Worm (Caenorhabditis elegans) whole organism, L4 larva: ENCODE results near the gene M03C11.6.

Source experiments
- F26F4.8 ChIP-seq: fragments of 200-800 bp; sonication (Bioruptor generic); conservative IDR thresholded peaks from 2 replicates; pipeline ENCODE4 v1.3.6; 2022; ENCODE audit warnings: missing genetic modification characterization, missing compliant biosample characterization
- F37D6.2 ChIP-seq: sonication (generic microtip); optimal IDR thresholded peaks from 2 replicates; lab custom pipeline; 2016; ENCODE audit warnings: mild to moderate bottlenecking, missing genetic modification characterization, missing compliant biosample characterization
- F44E2.7 ChIP-seq: fragments of 200-800 bp; sonication (Bioruptor generic); IDR thresholded peaks from 2 replicates; pipeline ENCODE4 v2.1.2; 2022; ENCODE audit warnings: missing genetic modification characterization, missing compliant biosample characterization
- R02D3.7 ChIP-seq: fragments of 150-350 bp; sonication (generic microtip); optimal IDR thresholded peaks from 3 replicates; lab custom pipeline; 2014; ENCODE audit warnings: missing biosample characterization, missing genetic modification characterization
- Y105C5A.15 ChIP-seq: fragments of 200-800 bp; sonication (Bioruptor generic); IDR thresholded peaks from 2 replicates; pipeline ENCODE4 v1.3.6; 2022; ENCODE audit warnings: missing genetic modification characterization, missing compliant biosample characterization
- ZK546.5 ChIP-seq, 2 experiments: sonication (generic microtip); optimal IDR thresholded peaks; 2 replicates each; lab custom pipeline; 2017; ENCODE audit warnings: missing biosample characterization in 2 of 2, missing genetic modification characterization in 2 of 2
- aha-1 ChIP-seq: fragments of 150-350 bp; peaks from one replicate; lab custom pipeline; 2014; ENCODE audit warnings: missing biosample characterization, missing genetic modification characterization
- aly-2 ChIP-seq: sonication (generic microtip); optimal IDR thresholded peaks from 2 replicates; lab custom pipeline; 2018; ENCODE audit warnings: missing biosample characterization, missing genetic modification characterization
- ama-1 ChIP-seq: fragments of 150-350 bp; optimal IDR thresholded peaks from 2 replicates; lab custom pipeline; 2014; ENCODE audit warnings: inconsistent platforms, mixed read lengths
- attf-4 ChIP-seq: sonication (generic microtip); optimal IDR thresholded peaks from 3 replicates; lab custom pipeline; 2017; ENCODE audit warnings: missing biosample characterization, missing genetic modification characterization
- ceh-20 ChIP-seq: fragments of 200-800 bp; sonication (Bioruptor generic); IDR thresholded peaks from 2 replicates; pipeline ENCODE4 v1.3.6; 2022; ENCODE audit warnings: missing genetic modification reagents, missing genetic modification characterization, missing compliant biosample characterization
- ceh-28 ChIP-seq: fragments of 150-350 bp; optimal IDR thresholded peaks from 2 replicates; lab custom pipeline; 2014; ENCODE audit warnings: missing biosample characterization, missing genetic modification reagents, missing genetic modification characterization
- ceh-82 ChIP-seq: sonication (generic microtip); optimal IDR thresholded peaks from 2 replicates; lab custom pipeline; 2017; ENCODE audit warnings: missing biosample characterization, missing genetic modification characterization
- ces-1 ChIP-seq: fragments of 150-350 bp; sonication (generic microtip); optimal IDR thresholded peaks from 4 replicates; lab custom pipeline; 2014; ENCODE audit warnings: missing biosample characterization, missing genetic modification reagents, missing genetic modification characterization
- daf-12 ChIP-seq: fragments of 150-350 bp; optimal IDR thresholded peaks from 2 replicates; lab custom pipeline; 2014; ENCODE audit warnings: missing biosample characterization, missing genetic modification reagents, missing genetic modification characterization
- daf-19 ChIP-seq: fragments of 200-800 bp; sonication (Bioruptor generic); conservative IDR thresholded peaks from 2 replicates; pipeline ENCODE4 v1.3.6; 2022; ENCODE audit warnings: missing genetic modification characterization, missing compliant biosample characterization
- daf-8 ChIP-seq: fragments of 200-800 bp; sonication (Bioruptor generic); IDR thresholded peaks from 2 replicates; pipeline ENCODE4 v1.3.6; 2022; ENCODE audit warnings: missing genetic modification characterization, missing compliant biosample characterization
- dmd-6 ChIP-seq: fragments of 200-800 bp; sonication (Bioruptor generic); IDR thresholded peaks from 2 replicates; pipeline ENCODE4 v1.3.6; 2022; ENCODE audit warnings: missing genetic modification reagents, missing genetic modification characterization, missing compliant biosample characterization
- dmd-8 ChIP-seq: fragments of 200-800 bp; sonication (Bioruptor generic); IDR thresholded peaks from 2 replicates; pipeline ENCODE4 v1.3.6; 2022; ENCODE audit warnings: missing genetic modification characterization, missing compliant biosample characterization
- dpl-1 ChIP-seq: fragments of 150-350 bp; optimal IDR thresholded peaks from 2 replicates; lab custom pipeline; 2014; ENCODE audit warnings: missing biosample characterization, missing genetic modification reagents, missing genetic modification characterization
- duxl-1 ChIP-seq: sonication (generic microtip); optimal IDR thresholded peaks from 2 replicates; lab custom pipeline; 2016; ENCODE audit warnings: mild to moderate bottlenecking, missing genetic modification characterization, moderate library complexity, missing compliant biosample characterization; ENCODE audit not compliant: poor library complexity
- egl-43 ChIP-seq: fragments of 200-800 bp; sonication (Bioruptor generic); IDR thresholded peaks from 2 replicates; pipeline ENCODE4 v1.3.6; 2022; ENCODE audit warnings: missing genetic modification reagents, missing genetic modification characterization, missing compliant biosample characterization
- fkh-10 ChIP-seq: fragments of 150-350 bp; optimal IDR thresholded peaks from 2 replicates; lab custom pipeline; 2014; ENCODE audit warnings: missing biosample characterization, missing genetic modification reagents, missing genetic modification characterization
- fos-1 ChIP-seq: fragments of 150-350 bp; optimal IDR thresholded peaks from 2 replicates; lab custom pipeline; 2014; ENCODE audit warnings: missing biosample characterization, missing genetic modification characterization
- hlh-11 ChIP-seq: fragments of 200-800 bp; sonication (Bioruptor generic); optimal IDR thresholded peaks from 2 replicates; lab custom pipeline; 2018; ENCODE audit warnings: mild to moderate bottlenecking, missing genetic modification characterization, missing compliant biosample characterization
- hmg-1.1 ChIP-seq: fragments of 200-800 bp; sonication (Bioruptor generic); IDR thresholded peaks from 2 replicates; pipeline ENCODE4 v1.3.6; 2022; ENCODE audit warnings: missing genetic modification reagents, missing genetic modification characterization, missing compliant biosample characterization
- jun-1 ChIP-seq: fragments of 150-350 bp; optimal IDR thresholded peaks from 2 replicates; lab custom pipeline; 2014; ENCODE audit warnings: missing biosample characterization, missing genetic modification reagents, missing genetic modification characterization
- lin-1 ChIP-seq: fragments of 200-800 bp; sonication (Bioruptor generic); IDR thresholded peaks from 2 replicates; pipeline ENCODE4 v1.3.6; 2022; ENCODE audit warnings: missing genetic modification reagents, missing genetic modification characterization, missing compliant biosample characterization
- lin-15B ChIP-seq: fragments of 150-350 bp; sonication (generic microtip); optimal IDR thresholded peaks from 3 replicates; lab custom pipeline; 2014; ENCODE audit warnings: missing biosample characterization, missing genetic modification characterization
- lin-29 ChIP-seq: fragments of 200-800 bp; sonication (Bioruptor generic); IDR thresholded peaks from 2 replicates; pipeline ENCODE4 v1.3.6; 2022; ENCODE audit warnings: missing genetic modification reagents, missing genetic modification characterization, missing compliant biosample characterization
- lin-38 ChIP-seq: fragments of 200-800 bp; sonication (Bioruptor generic); IDR thresholded peaks from 2 replicates; pipeline ENCODE4 v1.3.6; 2022; ENCODE audit warnings: missing genetic modification reagents, missing genetic modification characterization, missing compliant biosample characterization
- lin-39 ChIP-seq: fragments of 150-350 bp; optimal IDR thresholded peaks from 2 replicates; lab custom pipeline; 2014; ENCODE audit warnings: missing biosample characterization, missing genetic modification reagents, missing genetic modification characterization
- lsy-2 ChIP-seq, 2 experiments: fragments of 150-350 bp in 1 of 2; sonication (generic microtip) in 1 of 2; optimal IDR thresholded peaks; 2 replicates each; lab custom pipeline; 2014 to 2017; ENCODE audit warnings: missing biosample characterization in 2 of 2, missing genetic modification characterization in 2 of 2
- mdl-1 ChIP-seq, 2 experiments: fragments of 150-350 bp in 1 of 2; sonication (generic microtip) in 1 of 2; optimal IDR thresholded peaks; 2 replicates each; lab custom pipeline; 2014 to 2017; ENCODE audit warnings: missing biosample characterization in 2 of 2, missing genetic modification characterization in 2 of 2
- mdt-29 ChIP-seq: fragments of 200-800 bp; sonication (Bioruptor generic); IDR thresholded peaks from 2 replicates; pipeline ENCODE4 v1.3.6; 2022; ENCODE audit warnings: missing genetic modification reagents, missing genetic modification characterization, missing compliant biosample characterization
- mes-2 ChIP-seq: sonication (generic microtip); optimal IDR thresholded peaks from 2 replicates; lab custom pipeline; 2016; ENCODE audit warnings: missing genotype, mild to moderate bottlenecking, missing genetic modification characterization, missing compliant biosample characterization; ENCODE audit not compliant: poor library complexity, severe bottlenecking
- mxl-3 ChIP-seq: fragments of 200-800 bp; sonication (Bioruptor generic); optimal IDR thresholded peaks from 2 replicates; lab custom pipeline; 2018; ENCODE audit warnings: mild to moderate bottlenecking, missing genetic modification characterization, missing compliant biosample characterization
- nhr-10 ChIP-seq: fragments of 150-350 bp; optimal IDR thresholded peaks from 2 replicates; lab custom pipeline; 2014; ENCODE audit warnings: missing biosample characterization, missing genetic modification characterization
- nhr-102 ChIP-seq: sonication (generic microtip); optimal IDR thresholded peaks from 2 replicates; lab custom pipeline; 2016; ENCODE audit warnings: mild to moderate bottlenecking, missing genetic modification characterization, moderate library complexity, missing compliant biosample characterization
- nhr-77 ChIP-seq: fragments of 150-350 bp; optimal IDR thresholded peaks from 2 replicates; lab custom pipeline; 2014; ENCODE audit warnings: missing biosample characterization, missing genetic modification characterization
- pqm-1 ChIP-seq: sonication (generic microtip); optimal IDR thresholded peaks from 2 replicates; lab custom pipeline; 2017; ENCODE audit warnings: missing biosample characterization, missing genetic modification characterization
- saeg-2 ChIP-seq: fragments of 200-800 bp; sonication (Bioruptor generic); IDR thresholded peaks from 2 replicates; pipeline ENCODE4 v1.3.6; 2022; ENCODE audit warnings: missing genetic modification reagents, missing genetic modification characterization, missing compliant biosample characterization
- sdz-12 ChIP-seq: fragments of 200-800 bp; sonication (Bioruptor generic); optimal IDR thresholded peaks from 2 replicates; lab custom pipeline; 2018; ENCODE audit warnings: mild to moderate bottlenecking, missing genetic modification characterization, missing compliant biosample characterization
- set-16 ChIP-seq: fragments of 200-800 bp; sonication (Bioruptor generic); IDR thresholded peaks from 2 replicates; pipeline ENCODE4 v1.3.6; 2022; ENCODE audit warnings: missing genetic modification reagents, missing genetic modification characterization, missing compliant biosample characterization
- snpc-1.2 ChIP-seq: fragments of 200-800 bp; sonication (Bioruptor generic); IDR thresholded peaks from 2 replicates; pipeline ENCODE4 v1.3.6; 2022; ENCODE audit warnings: missing genetic modification reagents, missing genetic modification characterization, missing compliant biosample characterization
- snpc-4 ChIP-seq: fragments of 150-350 bp; optimal IDR thresholded peaks from 2 replicates; lab custom pipeline; 2014; ENCODE audit warnings: missing biosample characterization, missing genetic modification characterization
- spr-1 ChIP-seq: sonication (generic microtip); optimal IDR thresholded peaks from 2 replicates; lab custom pipeline; 2016; ENCODE audit warnings: mild to moderate bottlenecking, missing genetic modification characterization, missing compliant biosample characterization
- unc-39 ChIP-seq: sonication (generic microtip); optimal IDR thresholded peaks from 2 replicates; lab custom pipeline; 2017; ENCODE audit warnings: missing biosample characterization, missing genetic modification characterization
- vab-7 ChIP-seq: fragments of 200-800 bp; sonication (Bioruptor generic); IDR thresholded peaks from 2 replicates; pipeline ENCODE4 v1.3.6; 2022; ENCODE audit warnings: missing genetic modification reagents, missing genetic modification characterization, missing compliant biosample characterization
- zfp-2 ChIP-seq: sonication (generic microtip); optimal IDR thresholded peaks from 2 replicates; lab custom pipeline; 2016; ENCODE audit warnings: mild to moderate bottlenecking, missing genetic modification characterization, missing compliant biosample characterization
- zip-2 ChIP-seq: fragments of 150-350 bp; optimal IDR thresholded peaks from 2 replicates; lab custom pipeline; 2014; ENCODE audit warnings: missing biosample characterization, missing genetic modification characterization
- ztf-11 ChIP-seq: fragments of 150-350 bp; optimal IDR thresholded peaks from 2 replicates; lab custom pipeline; 2014; ENCODE audit warnings: missing biosample characterization, missing genetic modification characterization

Gene M03C11.6

ce11 chrIII:10460427-10461163 is 36.8 kb upstream of the M03C11.6 start, which contains the start of gene ecps-1 (continued):
- no peak for TF ChIP-seq egl-43 (GFP tag; lab: Robert Waterston, UW)
- TF ChIP-seq sdz-12 (GFP tag; lab: Kevin White, UChicago): no peak
- TF ChIP-seq dmd-6: peak; percentile 79
- TF ChIP-seq fos-1 (tag; lab: Kevin White, UChicago): peak; percentile 12
- peak; percentile 80 for TF ChIP-seq duxl-1 (tag; lab: Kevin White, UChicago)
- TF ChIP-seq lin-1: peak; percentile 34; the same call in 1 of the 2 replicates
- no peak for TF ChIP-seq saeg-2 (GFP tag; lab: Robert Waterston, UW)
- peak; percentile 70; the same call in 1 of the 2 replicates for TF ChIP-seq ceh-20
- TF ChIP-seq hlh-11 (tag; lab: Kevin White, UChicago): peak; percentile 70
- no peak for TF ChIP-seq ceh-28 (tag; lab: Kevin White, UChicago)
- peak; percentile 74 for TF ChIP-seq mxl-3 (GFP tag; lab: Kevin White, UChicago)
- TF ChIP-seq dmd-8 (GFP tag; lab: Robert Waterston, UW): no peak
- no peak for TF ChIP-seq attf-4 (tag; lab: Kevin White, UChicago)
- TF ChIP-seq ztf-11 (tag; lab: Kevin White, UChicago): no peak
- TF ChIP-seq fkh-10 (GFP tag; lab: Kevin White, UChicago): peak; percentile 26
- no peak for TF ChIP-seq ceh-82 (tag; lab: Kevin White, UChicago)
- TF ChIP-seq aly-2 (tag; lab: Kevin White, UChicago): no peak
- TF ChIP-seq zfp-2: no peak
- peak; percentile 98 for TF ChIP-seq mes-2 (tag; lab: Kevin White, UChicago)
- TF ChIP-seq lsy-2 (tag; optimal IDR thresholded peaks at IDR 0.05; lab: Kevin White, UChicago): peak; percentile 55 to 94
- no peak for TF ChIP-seq lin-29 (GFP tag; lab: Robert Waterston, UW)
- no peak for TF ChIP-seq unc-39 (tag; lab: Kevin White, UChicago)
- peak; percentile 7 for TF ChIP-seq ces-1 (GFP tag; lab: Kevin White, UChicago)
- peak; percentile 24 for TF ChIP-seq F37D6.2
- peak; percentile 64 for TF ChIP-seq mdt-29 (GFP tag; lab: Robert Waterston, UW)
- no peak for TF ChIP-seq pqm-1 (tag; lab: Kevin White, UChicago)
- no peak for TF ChIP-seq ZK546.5 (tag; optimal IDR thresholded peaks at IDR 0.05; lab: Kevin White, UChicago)
- TF ChIP-seq mdl-1 (tag; optimal IDR thresholded peaks at IDR 0.05; lab: Kevin White, UChicago): peak; percentile 61 to 75
- TF ChIP-seq daf-12 (tag; lab: Kevin White, UChicago): no peak
- TF ChIP-seq snpc-1.2: 0 out of 2 replicates have a peak, but pooled peaks have one; percentile 38
- TF ChIP-seq nhr-10 (tag; lab: Kevin White, UChicago): peak; percentile 42
- TF ChIP-seq vab-7 (GFP tag; lab: Robert Waterston, UW): peak; percentile 82
- TF ChIP-seq dpl-1 (GFP tag; lab: Kevin White, UChicago): peak; percentile 81
- no peak for TF ChIP-seq snpc-4 (tag; lab: Kevin White, UChicago)
- peak; percentile 99 for TF ChIP-seq lin-38 (GFP tag; lab: Robert Waterston, UW)
- TF ChIP-seq ama-1 (lab: Kevin White, UChicago): no peak
- TF ChIP-seq daf-8 (GFP tag; lab: Robert Waterston, UW): no peak
- peak; percentile 75 for TF ChIP-seq hmg-1.1 (GFP tag; lab: Robert Waterston, UW)
- peak; percentile 94 for TF ChIP-seq aha-1 (tag; lab: Kevin White, UChicago)
- TF ChIP-seq lin-39 (tag; lab: Kevin White, UChicago): no peak
- no peak for TF ChIP-seq R02D3.7 (tag; lab: Kevin White, UChicago)
- no peak for TF ChIP-seq nhr-102 (tag; lab: Kevin White, UChicago)
- peak; percentile 84 for TF ChIP-seq nhr-77
- no peak for TF ChIP-seq Y105C5A.15 (GFP tag; lab: Robert Waterston, UW)
- no peak for TF ChIP-seq spr-1 (tag; lab: Kevin White, UChicago)
- no peak for TF ChIP-seq daf-19 (GFP tag; lab: Robert Waterston, UW)
- TF ChIP-seq F26F4.8 (GFP tag; lab: Robert Waterston, UW): no peak
- no peak for TF ChIP-seq zip-2 (tag; lab: Kevin White, UChicago)
- no peak for TF ChIP-seq F44E2.7 (GFP tag; lab: Robert Waterston, UW)
- peak; percentile 88 for TF ChIP-seq lin-15B (tag; lab: Kevin White, UChicago)
- TF ChIP-seq set-16 (GFP tag; lab: Robert Waterston, UW): no peak
- TF ChIP-seq jun-1 (tag; lab: Kevin White, UChicago): peak; percentile 56
